Worm (Caenorhabditis elegans) whole organism, midembryonic: ENCODE data around the gene somi-1.

ENCODE experiments used
- T22C8.4 ChIP-seq: fragments of 200-800 bp; sonication (Bioruptor generic); IDR thresholded peaks from 2 replicates; pipeline ENCODE4 v1.3.6; 2022; ENCODE audit warnings: missing genetic modification characterization, missing compliant biosample characterization
- cog-1 ChIP-seq: sonication (generic microtip); optimal IDR thresholded peaks from 2 replicates; lab custom pipeline; 2016; ENCODE audit warnings: missing genetic modification characterization, missing compliant biosample characterization
- flt-1 ChIP-seq: fragments of 200-800 bp; sonication (Bioruptor generic); IDR thresholded peaks from 2 replicates; pipeline ENCODE4 v1.3.6; 2022; ENCODE audit warnings: missing genetic modification characterization, missing compliant biosample characterization
- klf-2 ChIP-seq: fragments of 200-800 bp; sonication (Bioruptor generic); conservative IDR thresholded peaks from 2 replicates; pipeline ENCODE4 v1.3.6; 2022; ENCODE audit warnings: missing genetic modification reagents, missing genetic modification characterization, missing compliant biosample characterization
- ref-1 ChIP-seq: fragments of 200-800 bp; sonication (Bioruptor generic); conservative IDR thresholded peaks from 2 replicates; pipeline ENCODE4 v1.3.6; 2022; ENCODE audit warnings: missing genetic modification reagents, missing genetic modification characterization, missing compliant biosample characterization

ce11 chrV:13370265-13370664, 20.9 kb downstream of the somi-1 start:
- TF ChIP-seq cog-1 (tag; lab: Kevin White, UChicago) (no peak), flt-1 (GFP tag; lab: Robert Waterston, UW) (no peak), T22C8.4 (GFP tag; lab: Robert Waterston, UW) (no peak), klf-2 (GFP tag; lab: Robert Waterston, UW) (no peak), ref-1 (no peak)
